Worm (Caenorhabditis elegans) whole organism, mixed stage, embryonic: ENCODE data around the gene ZK697.8.

Source experiments
- M03D4.4 ChIP-seq: sonication (generic microtip); optimal IDR thresholded peaks from 2 replicates; lab custom pipeline; 2017; ENCODE audit warnings: mild to moderate bottlenecking, missing genetic modification characterization, missing compliant biosample characterization
- bed-3 ChIP-seq: fragments of 200-800 bp; sonication (Bioruptor generic); optimal IDR thresholded peaks from 3 replicates; lab custom pipeline; 2018; ENCODE audit warnings: mild to moderate bottlenecking, missing genetic modification characterization, moderate library complexity, missing compliant biosample characterization
- blmp-1 ChIP-seq: fragments of 150-350 bp; optimal IDR thresholded peaks from 2 replicates; lab custom pipeline; 2014; ENCODE audit warnings: missing biosample characterization, missing genetic modification characterization
- ceh-39 ChIP-seq: fragments of 150-350 bp; optimal IDR thresholded peaks from 2 replicates; lab custom pipeline; 2014; ENCODE audit warnings: missing biosample characterization, missing genetic modification characterization
- ceh-43 ChIP-seq: fragments of 200-800 bp; sonication (Bioruptor generic); optimal IDR thresholded peaks from 2 replicates; lab custom pipeline; 2018; ENCODE audit warnings: mild to moderate bottlenecking, missing genetic modification characterization, moderate library complexity, missing compliant biosample characterization
- ceh-83 ChIP-seq: fragments of 200-800 bp; sonication (Bioruptor generic); optimal IDR thresholded peaks from 2 replicates; lab custom pipeline; 2018; ENCODE audit warnings: mild to moderate bottlenecking, missing genetic modification characterization, missing compliant biosample characterization
- ces-1 ChIP-seq: fragments of 150-350 bp; optimal IDR thresholded peaks from 2 replicates; lab custom pipeline; 2014; ENCODE audit warnings: missing biosample characterization, missing genetic modification reagents, missing genetic modification characterization
- cnd-1 ChIP-seq: fragments of 200-800 bp; sonication (Bioruptor generic); optimal IDR thresholded peaks from 2 replicates; lab custom pipeline; 2018; ENCODE audit warnings: mild to moderate bottlenecking, missing genetic modification characterization, missing compliant biosample characterization
- drap-1 ChIP-seq: fragments of 200-800 bp; sonication (Bioruptor generic); optimal IDR thresholded peaks from 3 replicates; lab custom pipeline; 2018; ENCODE audit warnings: mild to moderate bottlenecking, missing genetic modification characterization, missing compliant biosample characterization
- elt-1 ChIP-seq: sonication (generic microtip); optimal IDR thresholded peaks from 2 replicates; lab custom pipeline; 2017; ENCODE audit warnings: missing genetic modification characterization, mild to moderate bottlenecking, missing compliant biosample characterization, antibody characterized with exemption, moderate library complexity, borderline replicate concordance; ENCODE audit not compliant: insufficient read depth
- elt-3 ChIP-seq: fragments of 150-350 bp; optimal IDR thresholded peaks from 2 replicates; lab custom pipeline; 2014; ENCODE audit warnings: missing biosample characterization, missing genetic modification characterization
- flh-1 ChIP-seq: fragments of 200-800 bp; sonication (Bioruptor generic); optimal IDR thresholded peaks from 2 replicates; lab custom pipeline; 2018; ENCODE audit warnings: mild to moderate bottlenecking, missing genetic modification characterization, moderate library complexity, missing compliant biosample characterization
- ham-2 ChIP-seq: fragments of 200-800 bp; sonication (Bioruptor generic); optimal IDR thresholded peaks from 2 replicates; lab custom pipeline; 2018; ENCODE audit warnings: mild to moderate bottlenecking, missing genetic modification characterization, missing compliant biosample characterization
- hlh-1 ChIP-seq: fragments of 150-350 bp; optimal IDR thresholded peaks from 2 replicates; lab custom pipeline; 2014; ENCODE audit warnings: missing biosample characterization, missing genetic modification reagents, missing genetic modification characterization
- lin-13 ChIP-seq: fragments of 150-350 bp; optimal IDR thresholded peaks from 2 replicates; lab custom pipeline; 2014; ENCODE audit warnings: missing biosample characterization, missing genetic modification characterization
- lin-32 ChIP-seq: fragments of 200-800 bp; sonication (Bioruptor generic); optimal IDR thresholded peaks from 2 replicates; lab custom pipeline; 2018; ENCODE audit warnings: mild to moderate bottlenecking, missing genetic modification characterization, missing compliant biosample characterization
- lsy-2 ChIP-seq: fragments of 150-350 bp; optimal IDR thresholded peaks from 2 replicates; lab custom pipeline; 2014; ENCODE audit warnings: missing biosample characterization, missing genetic modification characterization
- mab-5 ChIP-seq: fragments of 150-350 bp; optimal IDR thresholded peaks from 2 replicates; lab custom pipeline; 2014; ENCODE audit warnings: missing biosample characterization, missing genetic modification characterization
- mep-1 ChIP-seq: fragments of 150-350 bp; optimal IDR thresholded peaks from 2 replicates; lab custom pipeline; 2017; ENCODE audit warnings: missing biosample characterization, missing genetic modification reagents, missing genetic modification characterization, inconsistent platforms
- mls-2 ChIP-seq: sonication (generic microtip); optimal IDR thresholded peaks from 2 replicates; lab custom pipeline; 2016; ENCODE audit warnings: mild to moderate bottlenecking, missing genetic modification characterization, moderate library complexity, missing compliant biosample characterization
- nhr-12 ChIP-seq: fragments of 150-350 bp; optimal IDR thresholded peaks from 2 replicates; lab custom pipeline; 2014; ENCODE audit warnings: missing biosample characterization, missing genetic modification characterization
- nhr-2 ChIP-seq: fragments of 150-350 bp; optimal IDR thresholded peaks from 2 replicates; lab custom pipeline; 2014; ENCODE audit warnings: missing biosample characterization, missing genetic modification characterization
- nhr-237 ChIP-seq: fragments of 150-350 bp; optimal IDR thresholded peaks from 2 replicates; lab custom pipeline; 2014; ENCODE audit warnings: missing biosample characterization, missing genetic modification characterization
- nhr-28 ChIP-seq: fragments of 150-350 bp; optimal IDR thresholded peaks from 2 replicates; lab custom pipeline; 2014; ENCODE audit warnings: missing biosample characterization, missing genetic modification characterization
- nhr-76 ChIP-seq: sonication (generic microtip); optimal IDR thresholded peaks from 2 replicates; lab custom pipeline; 2017; ENCODE audit warnings: missing biosample characterization, missing genetic modification characterization
- pha-4 ChIP-seq: fragments of 150-350 bp; optimal IDR thresholded peaks from 2 replicates; lab custom pipeline; 2018; ENCODE audit warnings: missing biosample characterization, missing genetic modification reagents, missing genetic modification characterization
- sem-2 ChIP-seq: fragments of 200-800 bp; sonication (Bioruptor generic); optimal IDR thresholded peaks from 2 replicates; lab custom pipeline; 2018; ENCODE audit warnings: mild to moderate bottlenecking, missing genetic modification characterization, missing compliant biosample characterization
- sptf-1 ChIP-seq: sonication (generic microtip); optimal IDR thresholded peaks from 2 replicates; lab custom pipeline; 2017; ENCODE audit warnings: mild to moderate bottlenecking, missing genetic modification characterization, moderate library complexity, missing compliant biosample characterization
- unc-120 ChIP-seq: sonication (generic microtip); optimal IDR thresholded peaks from 2 replicates; lab custom pipeline; 2017; ENCODE audit warnings: missing genetic modification characterization, missing compliant biosample characterization; ENCODE audit not compliant: poor library complexity, severe bottlenecking
- unc-39 ChIP-seq: fragments of 150-350 bp; optimal IDR thresholded peaks from 2 replicates; lab custom pipeline; 2014; ENCODE audit warnings: missing biosample characterization, missing genetic modification characterization
- zip-8 ChIP-seq: fragments of 150-350 bp; optimal IDR thresholded peaks from 2 replicates; lab custom pipeline; 2014; ENCODE audit warnings: missing biosample characterization, missing genetic modification characterization
- ztf-11 ChIP-seq: fragments of 150-350 bp; optimal IDR thresholded peaks from 2 replicates; lab custom pipeline; 2014; ENCODE audit warnings: missing biosample characterization, missing genetic modification characterization

Gene ZK697.8

ce11 chrV:1749053-1749452, at the start of gene ZK697.8:
Gene ZK697.8 (minus strand): TSS chrV:1749153.
- TF ChIP-seq ceh-39 (tag; lab: Kevin White, UChicago) (no peak), mls-2 (no peak), nhr-76 (tag; lab: Kevin White, UChicago) (no peak), nhr-237 (tag; lab: Kevin White, UChicago) (no peak), elt-3 (tag; lab: Kevin White, UChicago) (no peak), flh-1 (GFP tag; lab: Kevin White, UChicago) (no peak), lin-13 (no peak), nhr-28 (no peak), nhr-2 (tag; lab: Kevin White, UChicago) (no peak), drap-1 (no peak), ces-1 (GFP tag; lab: Kevin White, UChicago) (no peak), unc-39 (tag; lab: Kevin White, UChicago) (no peak), zip-8 (tag; lab: Kevin White, UChicago) (no peak), sem-2 (GFP tag; lab: Kevin White, UChicago) (no peak)

ce11 chrV:1797900-1798299, 48.9 kb upstream of the ZK697.8 start, which contains the start of gene F36H9.10:
Gene F36H9.10 (plus strand): TSS chrV:1798200.
- no peak for TF ChIP-seq ham-2 (GFP tag; lab: Kevin White, UChicago)
- TF ChIP-seq cnd-1, result no peak
- no peak for TF ChIP-seq ceh-39 (tag; lab: Kevin White, UChicago)
- TF ChIP-seq bed-3, result no peak
- no peak for TF ChIP-seq lin-13
- TF ChIP-seq nhr-12, result no peak
- no peak for TF ChIP-seq mep-1 (tag; lab: Kevin White, UChicago)
- TF ChIP-seq nhr-2 (tag; lab: Kevin White, UChicago), result no peak
- no peak for TF ChIP-seq lsy-2 (tag; lab: Kevin White, UChicago)
- TF ChIP-seq, all 35 proteins: peak for 0

- no peak for TF ChIP-seq sptf-1 (tag; lab: Kevin White, UChicago)
- TF ChIP-seq nhr-28, result no peak
- TF ChIP-seq cnd-1, result no peak
- no peak for TF ChIP-seq M03D4.4 (tag; lab: Kevin White, UChicago)
- no peak for TF ChIP-seq sem-2 (GFP tag; lab: Kevin White, UChicago)
- TF ChIP-seq nhr-2 (tag; lab: Kevin White, UChicago), result no peak
- TF ChIP-seq ham-2 (GFP tag; lab: Kevin White, UChicago), result no peak
- TF ChIP-seq nhr-76 (tag; lab: Kevin White, UChicago), result no peak
- TF ChIP-seq lsy-2 (tag; lab: Kevin White, UChicago), result no peak
- no peak for TF ChIP-seq elt-1 (tag; lab: Kevin White, UChicago)
Measured at ce11 chrV:1794218-1794617, 45.3 kb upstream of the ZK697.8 start, which contains the start of gene F36H9.1. Gene F36H9.1 (plus strand): TSS chrV:1794518.

ce11 chrV:1789495-1789894, 40.5 kb upstream of the ZK697.8 start:
- TF ChIP-seq sem-2 (GFP tag; lab: Kevin White, UChicago), result no peak
- no peak for TF ChIP-seq mab-5 (tag; lab: Kevin White, UChicago)
- TF ChIP-seq ztf-11 (tag; lab: Kevin White, UChicago), result no peak
- no peak for TF ChIP-seq ceh-43
- no peak for TF ChIP-seq pha-4
- no peak for TF ChIP-seq nhr-28
- TF ChIP-seq ceh-83, result no peak
- no peak for TF ChIP-seq nhr-2 (tag; lab: Kevin White, UChicago)
- no peak for TF ChIP-seq lin-32
- no peak for TF ChIP-seq M03D4.4 (tag; lab: Kevin White, UChicago)
- no peak for TF ChIP-seq bed-3
- TF ChIP-seq zip-8 (tag; lab: Kevin White, UChicago), result no peak
- TF ChIP-seq mls-2, result no peak

ce11 chrV:1788157-1788556, 39.2 kb upstream of the ZK697.8 start, which contains the start of gene F36H9.2:
Gene F36H9.2 (plus strand): TSS chrV:1788457.
- TF ChIP-seq flh-1 (GFP tag; lab: Kevin White, UChicago) (no peak), lin-13 (no peak), hlh-1 (no peak), unc-39 (tag; lab: Kevin White, UChicago) (no peak), ceh-43 (no peak), drap-1 (no peak), lsy-2 (tag; lab: Kevin White, UChicago) (no peak), ces-1 (GFP tag; lab: Kevin White, UChicago) (no peak), nhr-12 (no peak), nhr-76 (tag; lab: Kevin White, UChicago) (no peak), nhr-2 (tag; lab: Kevin White, UChicago) (no peak), mls-2 (no peak), blmp-1 (tag; lab: Kevin White, UChicago) (no peak), ceh-83 (no peak), unc-120 (no peak)
